Worm (Caenorhabditis elegans): Measurements from ENCODE around the gene C07A4.2.

The C07A4.2 gene

ce11 chrX:10203501-10203900, 31.5 kb downstream of the C07A4.2 start:
- TF ChIP-seq unc-62 (GFP tag; optimal IDR thresholded peaks at IDR 0.05), result no peak

- no peak for TF ChIP-seq unc-62 (GFP tag; optimal IDR thresholded peaks at IDR 0.05)
Observed at ce11 chrX:10204313-10205063, 32.5 kb downstream of the C07A4.2 start.

ce11 chrX:10205321-10205720, 33.3 kb downstream of the C07A4.2 start, which contains the start of gene sex-1:
TSS of gene sex-1 (minus strand) at chrX:10205421.
- no peak for TF ChIP-seq unc-62 (GFP tag; optimal IDR thresholded peaks at IDR 0.05)

- TF ChIP-seq unc-62 (GFP tag; optimal IDR thresholded peaks at IDR 0.05), result no peak
Observed at ce11 chrX:10206008-10206407, 34.0 kb downstream of the C07A4.2 start.

ce11 chrX:10208481-10208880, 36.5 kb downstream of the C07A4.2 start:
- no peak for TF ChIP-seq unc-62 (GFP tag; optimal IDR thresholded peaks at IDR 0.05)

ce11 chrX:10212469-10212868, 40.5 kb downstream of the C07A4.2 start, which contains the start of gene F44A6.3:
TSS of gene F44A6.3 (plus strand) at chrX:10212769.
- no peak for TF ChIP-seq unc-62 (GFP tag; optimal IDR thresholded peaks at IDR 0.05)

- no peak for TF ChIP-seq unc-62 (GFP tag; optimal IDR thresholded peaks at IDR 0.05)
Observed at ce11 chrX:10215429-10215828, 43.4 kb downstream of the C07A4.2 start, which contains the start of gene F44A6.4. TSS of gene F44A6.4 (minus strand) at chrX:10215495.

- TF ChIP-seq unc-62 (GFP tag; optimal IDR thresholded peaks at IDR 0.05), result no peak
Observed at ce11 chrX:10216344-10216743, 44.3 kb downstream of the C07A4.2 start.

ce11 chrX:10216857-10217256, 44.9 kb downstream of the C07A4.2 start:
- TF ChIP-seq unc-62 (GFP tag; optimal IDR thresholded peaks at IDR 0.05), result no peak

- TF ChIP-seq unc-62 (GFP tag; optimal IDR thresholded peaks at IDR 0.05), result no peak
Observed at ce11 chrX:10218779-10219178, 46.8 kb downstream of the C07A4.2 start, which contains the start of gene F44A6.5. TSS of gene F44A6.5 (minus strand) at chrX:10218929.

ce11 chrX:10219184-10219705, 47.2 kb downstream of the C07A4.2 start:
- no peak for TF ChIP-seq unc-62 (GFP tag; optimal IDR thresholded peaks at IDR 0.05)

Data from whole organism, dauer.